5 worm cellular contexts compared by ENCODE assay signal in the genomic region with DNA sequence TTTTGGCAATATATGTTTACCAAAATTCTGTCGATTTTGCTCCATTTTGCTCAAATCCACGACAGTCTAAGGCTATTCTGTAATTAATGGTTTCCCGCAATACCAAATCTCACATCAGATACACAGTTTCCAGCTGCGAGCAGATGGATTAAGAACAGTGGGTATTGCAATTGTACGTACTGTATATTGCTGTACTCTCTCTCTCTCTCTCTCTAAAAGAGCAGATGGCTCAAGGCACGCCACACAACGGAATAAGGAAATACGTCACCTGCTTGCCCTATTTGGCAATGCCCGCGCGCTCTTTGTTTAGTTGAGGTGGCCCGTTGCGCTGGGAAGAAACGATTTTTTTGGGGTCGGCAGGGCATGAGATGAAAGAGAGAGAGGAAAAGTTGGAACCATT.
A peak's percentile ranks its signal among the peaks of the same experiment; 100 is the strongest.
TF ChIP-seq lines count a peak whose summit lies in the region.

No protein-coding gene starts in this region.

TF ChIP-seq in whole organism, L1 larva, 84 proteins besides CTCF, POLR2A, EP300 and RAD21:
- TF ChIP-seq hlh-17 (GFP tag; optimal IDR thresholded peaks at IDR 0.05; lab: Kevin White, UChicago; ENCODE audit: borderline replicate concordance) = no peak
- TF ChIP-seq ceh-8 (GFP tag; optimal IDR thresholded peaks at IDR 0.05; lab: Kevin White, UChicago) = no peak
- TF ChIP-seq elt-2 (tag; optimal IDR thresholded peaks at IDR 0.05; lab: Kevin White, UChicago) = no peak
- no peak for TF ChIP-seq tbx-2 (tag; optimal IDR thresholded peaks at IDR 0.05; lab: Kevin White, UChicago)
- TF ChIP-seq nhr-85 (tag; lab: Kevin White, UChicago) = peak; percentile 72
- TF ChIP-seq ztf-11 (tag; optimal IDR thresholded peaks at IDR 0.05; lab: Kevin White, UChicago) = peak in 1 of 2 experiments; percentile 62

TF ChIP-seq in whole organism, early embryonic, 17 proteins besides CTCF, POLR2A, EP300 and RAD21:
- TF ChIP-seq sea-1 (GFP tag; conservative IDR thresholded peaks at IDR 0.05; lab: Robert Waterston, UW) (0 out of 2 replicates have a peak, but pooled peaks have one; percentile 25), hmg-4 (GFP tag; optimal IDR thresholded peaks at IDR 0.05; lab: Kevin White, UChicago) (peak; percentile 78), pes-1 (GFP tag; IDR thresholded peaks at IDR 0.05; lab: Robert Waterston, UW) (peak; percentile 45; the same call in 1 of the 2 replicates), tbx-37 (GFP tag; conservative IDR thresholded peaks at IDR 0.05; lab: Robert Waterston, UW) (0 out of 2 replicates have a peak, but pooled peaks have one; percentile 14), F13C5.2 (tag; optimal IDR thresholded peaks at IDR 0.05; lab: Kevin White, UChicago) (no peak), hmbx-1 (tag; optimal IDR thresholded peaks at IDR 0.05; lab: Kevin White, UChicago) (no peak), ets-7 (tag; optimal IDR thresholded peaks at IDR 0.05; lab: Kevin White, UChicago) (no peak)

TF ChIP-seq in whole organism, late embryonic, 69 proteins besides CTCF, POLR2A, EP300 and RAD21:
- peak; percentile 50 for TF ChIP-seq tbx-2 (tag; optimal IDR thresholded peaks at IDR 0.05; lab: Kevin White, UChicago)
- no peak for TF ChIP-seq ahr-1 (tag; optimal IDR thresholded peaks at IDR 0.05; lab: Kevin White, UChicago)
- peak; percentile 81 for TF ChIP-seq ref-2 (tag; optimal IDR thresholded peaks at IDR 0.05; lab: Kevin White, UChicago)
- peak; percentile 22 for TF ChIP-seq hlh-30 (tag; optimal IDR thresholded peaks at IDR 0.05; lab: Kevin White, UChicago; ENCODE audit: insufficient read depth)
- no peak for TF ChIP-seq unc-55 (GFP tag; optimal IDR thresholded peaks at IDR 0.05; lab: Kevin White, UChicago)
- TF ChIP-seq ceh-31 (tag; optimal IDR thresholded peaks at IDR 0.05; lab: Kevin White, UChicago) = peak; percentile 52
- no peak for TF ChIP-seq ama-1 (optimal IDR thresholded peaks at IDR 0.05; lab: Kevin White, UChicago)
- TF ChIP-seq ceh-48 (tag; optimal IDR thresholded peaks at IDR 0.05; lab: Kevin White, UChicago) = no peak
- TF ChIP-seq pag-3 (tag; optimal IDR thresholded peaks at IDR 0.05; lab: Kevin White, UChicago; ENCODE audit: borderline replicate concordance) = no peak
- TF ChIP-seq lin-11 (tag; optimal IDR thresholded peaks at IDR 0.05; lab: Kevin White, UChicago) = no peak

TF ChIP-seq in whole organism, midembryonic, 9 proteins besides CTCF, POLR2A, EP300 and RAD21:
- TF ChIP-seq flt-1 (GFP tag; IDR thresholded peaks at IDR 0.05; lab: Robert Waterston, UW) (0 out of 2 replicates have a peak, but pooled peaks have one; percentile 55), T22C8.4 (GFP tag; IDR thresholded peaks at IDR 0.05; lab: Robert Waterston, UW) (no peak)
TF ChIP-seq in whole organism, midembryonic: peak in this region for 1.

TF ChIP-seq in whole organism, mixed stage, embryonic, 35 proteins besides CTCF, POLR2A, EP300 and RAD21:
- TF ChIP-seq nhr-12 (tag; optimal IDR thresholded peaks at IDR 0.05; lab: Kevin White, UChicago) (no peak), ham-2 (GFP tag; optimal IDR thresholded peaks at IDR 0.05; lab: Kevin White, UChicago) (peak; percentile 5), sptf-1 (tag; optimal IDR thresholded peaks at IDR 0.05; lab: Kevin White, UChicago) (peak; percentile 28), blmp-1 (tag; optimal IDR thresholded peaks at IDR 0.05; lab: Kevin White, UChicago) (no peak), nhr-2 (tag; optimal IDR thresholded peaks at IDR 0.05; lab: Kevin White, UChicago) (peak; percentile 65), sem-2 (GFP tag; optimal IDR thresholded peaks at IDR 0.05; lab: Kevin White, UChicago) (no peak), ztf-11 (tag; optimal IDR thresholded peaks at IDR 0.05; lab: Kevin White, UChicago) (peak; percentile 11), ceh-39 (tag; optimal IDR thresholded peaks at IDR 0.05; lab: Kevin White, UChicago) (peak; percentile 17), mls-2 (tag; optimal IDR thresholded peaks at IDR 0.05; lab: Kevin White, UChicago) (peak; percentile 60), nhr-28 (tag; optimal IDR thresholded peaks at IDR 0.05; lab: Kevin White, UChicago) (no peak), unc-39 (tag; optimal IDR thresholded peaks at IDR 0.05; lab: Kevin White, UChicago) (no peak), zip-8 (tag; optimal IDR thresholded peaks at IDR 0.05; lab: Kevin White, UChicago) (peak; percentile 31), drap-1 (GFP tag; optimal IDR thresholded peaks at IDR 0.05; lab: Kevin White, UChicago) (no peak), flh-1 (GFP tag; optimal IDR thresholded peaks at IDR 0.05; lab: Kevin White, UChicago) (no peak), nhr-76 (tag; optimal IDR thresholded peaks at IDR 0.05; lab: Kevin White, UChicago) (no peak), ces-1 (GFP tag; optimal IDR thresholded peaks at IDR 0.05; lab: Kevin White, UChicago) (peak; percentile 14), ceh-43 (GFP tag; optimal IDR thresholded peaks at IDR 0.05; lab: Kevin White, UChicago) (no peak), hlh-1 (tag; optimal IDR thresholded peaks at IDR 0.05; lab: Kevin White, UChicago) (no peak), lin-32 (GFP tag; optimal IDR thresholded peaks at IDR 0.05; lab: Kevin White, UChicago) (peak; percentile 100), tbx-8 (GFP tag; optimal IDR thresholded peaks at IDR 0.05; lab: Kevin White, UChicago) (no peak), cnd-1 (tag; optimal IDR thresholded peaks at IDR 0.05; lab: Kevin White, UChicago) (peak; percentile 91), mep-1 (tag; optimal IDR thresholded peaks at IDR 0.05; lab: Kevin White, UChicago) (no peak), lsy-2 (tag; optimal IDR thresholded peaks at IDR 0.05; lab: Kevin White, UChicago) (no peak)
